Worm (Caenorhabditis elegans) whole organism, L1 larva: ENCODE measurements around the gene K05G3.1.

Experiments
- C34B4.2 ChIP-seq: sonication (generic microtip); optimal IDR thresholded peaks from 2 replicates; lab custom pipeline; 2017; ENCODE audit warnings: mild to moderate bottlenecking, missing genetic modification characterization, missing compliant biosample characterization
- aly-2 ChIP-seq: fragments of 150-350 bp; optimal IDR thresholded peaks from 2 replicates; lab custom pipeline; 2014; ENCODE audit warnings: missing biosample characterization, missing genetic modification characterization
- elt-3 ChIP-seq, 6 experiments: fragments of 150-350 bp in 1 of 6; sonication (generic microtip); optimal IDR thresholded peaks; 2 replicates each; lab custom pipeline; 2017 to 2018; ENCODE audit warnings: missing biosample characterization in 6 of 6, missing genetic modification characterization in 6 of 6, inconsistent platforms in 1 of 6
- mep-1 ChIP-seq: fragments of 150-350 bp; optimal IDR thresholded peaks from 2 replicates; lab custom pipeline; 2014; ENCODE audit warnings: missing biosample characterization, missing genetic modification characterization
- nhr-20 ChIP-seq: sonication (generic microtip); optimal IDR thresholded peaks from 2 replicates; lab custom pipeline; 2016; ENCODE audit warnings: mild to moderate bottlenecking, missing genetic modification characterization, missing compliant biosample characterization
- nhr-84 ChIP-seq: sonication (generic microtip); optimal IDR thresholded peaks from 2 replicates; lab custom pipeline; 2017; ENCODE audit warnings: missing biosample characterization, missing genetic modification characterization
- nhr-90 ChIP-seq: sonication (generic microtip); optimal IDR thresholded peaks from 2 replicates; lab custom pipeline; 2016; ENCODE audit warnings: mild to moderate bottlenecking, missing genetic modification characterization, missing compliant biosample characterization; ENCODE audit not compliant: poor library complexity
- pqm-1 ChIP-seq: sonication (generic microtip); optimal IDR thresholded peaks from 3 replicates; lab custom pipeline; 2017; ENCODE audit warnings: missing biosample characterization, missing genetic modification characterization
- rnt-1 ChIP-seq: sonication (generic microtip); optimal IDR thresholded peaks from 2 replicates; lab custom pipeline; 2016; ENCODE audit warnings: mild to moderate bottlenecking, missing genetic modification characterization, moderate library complexity, missing compliant biosample characterization
- snpc-4 ChIP-seq: fragments of 150-350 bp; optimal IDR thresholded peaks from 2 replicates; lab custom pipeline; 2014; ENCODE audit warnings: missing biosample characterization, missing genetic modification characterization
- unc-130 ChIP-seq: fragments of 150-350 bp; optimal IDR thresholded peaks from 2 replicates; lab custom pipeline; 2017; ENCODE audit warnings: missing biosample characterization, missing genetic modification characterization, inconsistent platforms
- unc-62 ChIP-seq: fragments of 150-350 bp; optimal IDR thresholded peaks from 2 replicates; lab custom pipeline; 2014; ENCODE audit warnings: missing biosample characterization, missing genetic modification reagents, missing genetic modification characterization
- ztf-11 ChIP-seq, 2 experiments: sonication (generic microtip); optimal IDR thresholded peaks; 2 replicates each; lab custom pipeline; 2016 to 2017; ENCODE audit warnings: missing genetic modification characterization in 2 of 2, missing biosample characterization in 1 of 2, missing compliant biosample characterization in 1 of 2

- TF ChIP-seq pqm-1 (tag; lab: Kevin White, UChicago) (no peak), rnt-1 (tag; lab: Kevin White, UChicago) (no peak), unc-130 (tag; lab: Kevin White, UChicago) (no peak), nhr-84 (tag; lab: Kevin White, UChicago) (no peak), elt-3 (tag; optimal IDR thresholded peaks at IDR 0.05; lab: Kevin White, UChicago) (no peak), C34B4.2 (tag; lab: Kevin White, UChicago) (no peak), mep-1 (tag; lab: Kevin White, UChicago) (no peak), ztf-11 (tag; optimal IDR thresholded peaks at IDR 0.05; lab: Kevin White, UChicago) (no peak), nhr-90 (tag; lab: Kevin White, UChicago) (no peak), snpc-4 (tag; lab: Kevin White, UChicago) (no peak), unc-62 (GFP tag; lab: Kevin White, UChicago) (no peak), nhr-20 (tag; lab: Kevin White, UChicago) (no peak), aly-2 (tag; lab: Kevin White, UChicago) (no peak)
These were observed 20.1 kb upstream of the K05G3.1 start for ce11 chrX:16481026-16481425.
